Worm (Caenorhabditis elegans): ENCODE results near the gene npr-31.

The npr-31 gene

ce11 chrII:7144307-7144706, at the start of gene npr-31:
Gene npr-31, plus strand, starts transcription at chrII:7144607.
- TF ChIP-seq unc-62 (GFP tag; optimal IDR thresholded peaks at IDR 0.05) = no peak

ce11 chrII:7095970-7096369, 48.4 kb upstream of the npr-31 start:
- no peak for TF ChIP-seq unc-62 (GFP tag; optimal IDR thresholded peaks at IDR 0.05)

DNA sequence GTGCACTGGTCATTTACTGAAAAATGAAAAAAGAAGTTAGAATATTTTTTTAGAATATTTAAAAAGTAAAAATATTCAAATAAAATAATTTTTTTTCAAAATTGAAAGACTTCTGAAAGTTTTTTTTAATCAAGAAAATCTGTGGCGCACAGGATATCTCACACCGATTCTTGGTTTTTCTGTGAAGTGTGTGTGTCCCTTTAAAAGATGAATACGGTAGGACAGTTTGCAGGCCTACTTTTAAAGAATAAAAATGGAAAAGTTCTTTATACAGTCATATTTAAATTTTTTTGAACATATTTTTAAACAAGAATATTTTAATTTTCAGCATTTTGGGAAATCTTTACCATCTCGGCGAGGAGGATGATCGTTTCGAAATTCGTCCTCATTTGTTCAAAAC, 45.8 kb upstream of the npr-31 start, which contains the start of gene mct-5:
TSS of gene mct-5 (minus strand) at position 16 of the 400 bp plus-strand sequence.
- no peak for TF ChIP-seq unc-62 (GFP tag; optimal IDR thresholded peaks at IDR 0.05)

ce11 chrII:7099231-7099630, 45.2 kb upstream of the npr-31 start:
- TF ChIP-seq unc-62 (GFP tag; optimal IDR thresholded peaks at IDR 0.05) = no peak

- TF ChIP-seq unc-62 (GFP tag; optimal IDR thresholded peaks at IDR 0.05) = no peak
These were observed 43.6 kb upstream of the npr-31 start, which contains the start of gene mmaa-1 for ce11 chrII:7100838-7101237. Gene mmaa-1, minus strand, starts transcription at chrII:7101165.

DNA sequence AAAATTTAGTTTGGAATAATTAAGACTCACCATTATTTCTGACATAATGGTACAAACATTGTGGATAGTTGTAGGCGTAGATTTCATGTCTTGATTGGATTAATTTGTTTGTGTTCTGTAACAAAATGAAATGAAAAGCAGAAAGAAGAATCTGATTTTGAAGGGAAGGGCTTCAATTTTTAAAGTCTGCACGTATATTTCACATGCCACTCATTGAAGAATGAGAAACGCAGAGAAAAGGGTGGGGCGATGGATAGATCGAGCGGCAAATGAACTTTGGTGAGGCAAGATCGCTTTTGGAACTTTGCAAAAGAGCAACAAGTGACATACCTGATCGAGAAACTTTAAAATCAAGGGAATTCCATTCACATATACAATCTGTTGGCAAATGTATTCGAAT, 42.1 kb upstream of the npr-31 start:
- no peak for TF ChIP-seq unc-62 (GFP tag; optimal IDR thresholded peaks at IDR 0.05)

DNA sequence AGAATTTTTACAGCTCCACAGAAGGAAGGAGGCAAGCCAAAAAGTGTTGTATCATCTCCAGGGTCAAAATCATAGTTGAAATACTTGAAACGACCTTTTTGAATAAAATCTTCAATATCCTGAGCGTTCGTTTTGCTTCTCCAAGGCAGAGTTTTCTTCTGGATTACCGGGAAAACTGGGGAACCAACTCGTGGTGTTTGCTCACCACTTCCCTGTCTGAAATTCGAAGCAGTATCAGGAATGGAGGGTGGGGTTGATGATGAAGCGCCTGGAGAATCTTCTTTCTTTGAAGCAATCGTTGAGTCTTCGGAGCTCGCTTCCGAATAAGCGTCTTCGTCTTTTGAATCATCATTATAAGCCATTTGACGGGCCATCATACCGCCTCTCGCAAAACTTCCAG, 41.3 kb upstream of the npr-31 start:
- TF ChIP-seq unc-62 (GFP tag; optimal IDR thresholded peaks at IDR 0.05) = no peak

DNA sequence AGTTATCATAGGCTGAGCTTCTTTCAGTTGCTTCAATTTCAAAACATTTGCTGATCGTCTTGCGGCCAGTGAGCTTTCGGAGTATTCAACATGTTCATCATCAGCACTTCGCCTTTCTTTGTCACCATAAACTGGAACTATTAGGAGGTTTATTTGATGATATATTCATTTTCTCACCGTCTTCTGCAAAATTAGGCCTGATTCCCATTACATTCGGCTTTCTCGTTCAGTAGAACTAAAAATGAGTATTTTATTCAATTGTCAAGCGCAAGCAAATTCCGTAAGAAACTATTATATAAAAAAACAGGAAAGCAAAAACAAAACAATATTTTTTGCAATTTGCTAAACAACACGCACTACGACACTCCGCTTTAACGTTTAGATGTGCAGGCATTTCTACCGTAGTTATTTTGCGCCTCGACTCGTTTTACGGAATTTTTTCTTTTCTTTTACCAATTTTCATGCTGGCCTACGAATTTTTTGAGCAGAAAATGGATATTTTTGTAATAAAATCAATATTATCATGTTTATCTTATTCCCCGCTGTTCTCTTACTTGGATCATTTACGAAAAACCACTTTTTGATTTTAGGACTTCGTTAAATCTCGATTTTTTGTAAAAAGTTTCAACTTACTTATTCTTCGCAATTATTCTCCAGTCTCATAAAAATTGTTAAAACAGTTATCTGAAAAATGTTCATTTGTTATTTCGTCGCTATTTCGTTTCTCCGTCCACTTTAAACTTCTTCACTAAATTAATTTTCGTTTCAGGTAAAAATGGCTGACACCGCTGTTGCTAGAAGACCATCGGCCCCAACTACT, 39.4 kb upstream of the npr-31 start, which contains the start of the genes farl-11 and rpl-33:
TSS of gene farl-11 (minus strand) at position 242 of the 820 bp plus-strand sequence.
TSS of gene rpl-33 (plus strand) at position 770 of the 820 bp plus-strand sequence.
- TF ChIP-seq unc-62 (GFP tag; optimal IDR thresholded peaks at IDR 0.05) = no peak

DNA sequence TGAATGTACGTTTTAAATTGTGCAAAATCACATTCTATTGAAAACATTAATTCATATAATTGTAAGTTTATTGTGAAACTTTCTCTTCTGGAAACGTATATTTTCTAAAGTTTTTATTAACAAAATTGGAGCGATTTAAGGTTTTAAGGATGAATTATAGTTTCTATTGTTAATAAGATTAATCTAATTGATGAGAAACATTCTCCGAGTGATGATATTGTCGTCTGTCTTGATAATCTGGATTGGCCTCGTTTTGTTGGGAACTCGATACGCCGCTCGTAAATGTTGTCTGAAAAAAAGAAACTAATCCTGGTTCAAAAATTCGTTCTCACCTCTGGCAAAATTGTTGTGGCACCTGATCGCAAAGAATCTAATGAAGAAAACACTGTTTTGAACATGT, 38.1 kb upstream of the npr-31 start:
- no peak for TF ChIP-seq unc-62 (GFP tag; optimal IDR thresholded peaks at IDR 0.05)

DNA sequence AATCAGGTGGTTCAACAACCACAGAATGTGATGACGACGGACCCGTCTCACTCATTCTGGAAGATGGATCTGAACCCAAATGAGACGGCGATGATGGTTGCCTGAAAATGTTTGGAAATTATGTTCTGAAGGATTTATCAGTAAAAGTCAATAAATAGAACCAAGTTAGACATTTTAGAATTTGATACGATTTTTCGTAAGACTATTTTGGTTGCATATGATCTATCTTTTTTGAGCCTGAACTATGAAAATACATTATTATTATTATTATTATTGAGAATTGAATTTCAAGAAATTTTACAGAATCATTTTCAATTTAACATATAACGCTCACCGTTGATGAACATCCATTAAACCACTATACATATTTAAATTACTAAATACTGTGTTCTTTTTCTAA, 34.5 kb upstream of the npr-31 start, which contains the start of gene F10E7.9:
TSS of gene F10E7.9 (minus strand) at position 101 of the 400 bp plus-strand sequence.
- no peak for TF ChIP-seq unc-62 (GFP tag; optimal IDR thresholded peaks at IDR 0.05)

ce11 chrII:7111012-7111656, 33.3 kb upstream of the npr-31 start:
- TF ChIP-seq unc-62 (GFP tag; optimal IDR thresholded peaks at IDR 0.05) = no peak

DNA sequence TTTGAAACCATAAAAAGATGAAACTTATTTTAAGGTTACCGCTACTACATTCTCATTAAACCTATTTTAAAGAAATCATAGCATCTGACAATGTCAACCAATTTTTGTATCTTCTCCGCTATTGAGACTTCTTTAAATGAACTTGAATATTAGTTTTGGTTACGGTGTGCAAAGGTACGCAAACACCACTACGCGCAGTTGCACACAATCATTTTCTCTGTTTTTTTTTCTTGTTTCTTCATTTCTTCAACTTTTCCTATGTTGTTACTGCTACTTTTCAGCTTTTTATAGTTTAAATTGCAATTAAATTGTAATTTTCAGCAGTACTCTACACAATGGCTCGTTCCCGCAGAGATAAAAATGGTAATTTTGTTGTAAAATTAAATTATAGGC, 32.8 kb upstream of the npr-31 start, which contains the start of gene F10E7.5:
TSS of gene F10E7.5 (plus strand) at position 322 of the 393 bp plus-strand sequence.
- TF ChIP-seq unc-62 (GFP tag; optimal IDR thresholded peaks at IDR 0.05) = no peak

DNA sequence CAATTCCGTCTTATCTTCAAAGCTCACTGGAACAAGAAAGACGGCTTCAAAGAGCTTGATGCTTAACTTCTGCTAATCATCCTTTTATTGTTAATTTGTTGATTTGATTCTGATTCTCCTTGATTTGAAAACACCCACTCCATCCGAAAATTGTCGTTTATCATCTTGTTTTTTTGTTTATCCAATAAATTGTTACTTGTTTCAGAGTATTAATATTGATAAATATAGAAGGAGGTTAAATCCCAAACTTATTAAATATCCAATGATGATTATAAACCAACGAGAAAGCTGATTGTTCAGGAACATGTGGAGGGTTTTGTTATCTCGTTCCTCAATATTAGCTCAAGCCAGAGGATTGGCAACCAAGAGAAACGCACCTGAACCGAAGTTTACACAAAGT, 31.6 kb upstream of the npr-31 start, which contains the start of gene F10E7.6:
TSS of gene F10E7.6 (plus strand) at position 301 of the 400 bp plus-strand sequence.
- no peak for TF ChIP-seq unc-62 (GFP tag; optimal IDR thresholded peaks at IDR 0.05)

DNA sequence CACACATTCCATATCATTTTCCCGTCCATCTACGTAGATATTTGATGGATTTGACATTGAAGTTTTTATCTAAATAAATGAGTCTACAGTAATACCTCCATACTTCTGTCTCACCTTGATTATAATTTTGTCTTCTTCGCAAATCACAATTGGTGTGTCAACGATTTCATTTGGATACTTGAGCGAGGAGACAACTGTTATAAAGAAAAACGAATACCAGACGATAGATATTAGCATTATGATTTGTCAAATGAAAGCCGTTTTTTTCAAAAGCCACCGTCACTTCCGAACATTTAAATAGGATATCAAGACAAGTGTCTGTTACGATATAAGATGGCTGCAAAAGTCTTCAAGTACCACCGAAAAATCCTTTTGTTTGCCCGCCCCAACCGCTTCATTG, 28.8 kb upstream of the npr-31 start, which contains the start of gene cutl-5:
TSS of gene cutl-5 (minus strand) at position 269 of the 400 bp plus-strand sequence.
- no peak for TF ChIP-seq unc-62 (GFP tag; optimal IDR thresholded peaks at IDR 0.05)

DNA sequence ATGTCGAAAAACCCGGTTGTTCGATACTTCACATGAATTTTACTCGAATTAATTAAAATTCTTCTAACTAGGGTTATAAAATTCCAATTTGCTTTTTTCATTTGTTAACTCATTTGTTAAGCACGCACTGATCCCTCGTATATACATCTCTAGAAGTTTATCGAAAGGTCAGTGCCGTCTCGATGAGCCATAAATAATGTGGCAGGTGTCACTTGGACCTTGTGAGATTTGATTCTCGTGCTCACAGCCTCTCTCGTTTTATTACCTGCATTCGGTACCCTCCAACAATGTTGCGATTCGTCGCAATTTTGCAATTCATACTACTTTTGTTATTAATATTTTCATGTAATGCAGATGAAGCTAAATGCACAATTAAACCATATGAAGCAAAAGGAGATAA, 28.1 kb upstream of the npr-31 start, which contains the start of gene spon-1:
TSS of gene spon-1 (plus strand) at position 208 of the 400 bp plus-strand sequence.
- no peak for TF ChIP-seq unc-62 (GFP tag; optimal IDR thresholded peaks at IDR 0.05)

DNA sequence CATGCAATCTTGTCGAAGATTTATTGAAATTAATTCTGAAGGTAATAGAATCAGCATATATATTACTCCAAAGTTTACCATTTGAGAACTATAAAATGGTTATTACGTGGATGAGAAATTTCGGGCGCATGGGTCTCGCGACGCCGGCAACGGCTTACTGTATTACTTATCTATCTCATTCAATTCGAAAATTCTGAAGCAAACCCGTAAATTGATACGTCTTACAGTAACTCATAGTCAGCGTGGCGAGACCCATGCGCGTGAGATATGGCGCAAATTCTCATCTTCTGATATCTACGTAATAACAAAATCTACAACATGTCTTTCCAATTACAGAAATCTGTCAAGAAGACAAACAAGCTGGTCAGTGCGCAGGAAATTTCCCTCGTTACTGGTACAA, 24.9 kb upstream of the npr-31 start:
- TF ChIP-seq unc-62 (GFP tag; optimal IDR thresholded peaks at IDR 0.05) = no peak
